In the genomic region with DNA sequence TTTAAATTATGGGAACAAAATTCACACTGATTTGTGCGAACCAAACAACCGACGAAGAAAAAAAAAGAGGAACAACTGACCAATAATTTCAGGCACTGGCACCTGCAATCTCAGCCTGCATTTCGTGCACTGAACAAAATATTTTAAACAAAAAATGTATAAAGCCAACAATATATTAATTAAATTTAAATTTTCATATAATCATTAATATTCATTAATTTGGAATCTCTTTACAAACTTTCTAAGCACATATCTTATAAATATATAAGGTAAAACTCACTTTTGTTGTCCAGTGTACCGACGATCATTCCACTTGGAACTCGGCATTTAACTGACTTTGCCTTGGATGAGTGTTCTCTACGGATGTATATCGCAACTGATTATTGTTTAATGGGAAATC, we compare ENCODE assay signal across 4 fruit fly cellular contexts.
A peak's percentile ranks its signal among the peaks of the same experiment; 100 is the strongest.
TF ChIP-seq lines count a peak whose summit lies in the region.

No protein-coding gene starts in this region.

- TF ChIP-seq CTCF in whole organism, embryonic (GFP tag; optimal IDR thresholded peaks at IDR 0.05; lab: Kevin White, UChicago) = no peak

TF ChIP-seq in whole organism, embryonic, 481 proteins besides CTCF, POLR2A, EP300 and RAD21 (continues in another document):
- no peak for TF ChIP-seq gcm (GFP tag; optimal IDR thresholded peaks at IDR 0.05; lab: Kevin White, UChicago)
- no peak for TF ChIP-seq CG17361 (GFP tag; IDR thresholded peaks at IDR 0.05; lab: Robert Waterston, UW)
- TF ChIP-seq mam (GFP tag; optimal IDR thresholded peaks at IDR 0.05; lab: Kevin White, UChicago) = no peak
- TF ChIP-seq wdn (GFP tag; IDR thresholded peaks at IDR 0.05; lab: Robert Waterston, UW) = no peak
- no peak for TF ChIP-seq Dp (GFP tag; optimal IDR thresholded peaks at IDR 0.05; lab: Kevin White, UChicago)
- TF ChIP-seq CG34422 (GFP tag; IDR thresholded peaks at IDR 0.05; lab: Robert Waterston, UW) = no peak
- no peak for TF ChIP-seq CG17186 (GFP tag; optimal IDR thresholded peaks at IDR 0.05; lab: Kevin White, UChicago)
- peak; percentile 38 for TF ChIP-seq zen (tag; optimal IDR thresholded peaks at IDR 0.05; lab: Kevin White, UChicago)
- no peak for TF ChIP-seq wek (GFP tag; optimal IDR thresholded peaks at IDR 0.05; lab: Kevin White, UChicago)
- TF ChIP-seq B-H1 (GFP tag; IDR thresholded peaks at IDR 0.05; lab: Robert Waterston, UW) = no peak
- no peak for TF ChIP-seq CG7963 (GFP tag; IDR thresholded peaks at IDR 0.05; lab: Robert Waterston, UW; ENCODE audit: partially characterized antibody)
- no peak for TF ChIP-seq oc (tag; optimal IDR thresholded peaks at IDR 0.05; lab: Kevin White, UChicago)
- no peak for TF ChIP-seq Lhr (GFP tag; optimal IDR thresholded peaks at IDR 0.05; lab: Kevin White, UChicago)
- no peak for TF ChIP-seq fu2 (GFP tag; optimal IDR thresholded peaks at IDR 0.05; lab: Kevin White, UChicago)
- no peak for TF ChIP-seq grau (tag; optimal IDR thresholded peaks at IDR 0.05; lab: Kevin White, UChicago)
- TF ChIP-seq ato (GFP tag; IDR thresholded peaks at IDR 0.05; lab: Robert Waterston, UW; ENCODE audit: partially characterized antibody) = no peak
- no peak for TF ChIP-seq CG12769 (tag; optimal IDR thresholded peaks at IDR 0.05; lab: Kevin White, UChicago)
- TF ChIP-seq dmrt11E (tag; optimal IDR thresholded peaks at IDR 0.05; lab: Kevin White, UChicago) = peak; percentile 53
- no peak for TF ChIP-seq Bteb2 (GFP tag; optimal IDR thresholded peaks at IDR 0.05; lab: Kevin White, UChicago)
- no peak for TF ChIP-seq Drgx (GFP tag; IDR thresholded peaks at IDR 0.05; lab: Robert Waterston, UW)
- TF ChIP-seq phol (tag; optimal IDR thresholded peaks at IDR 0.05; lab: Kevin White, UChicago) = peak; percentile 20
- peak; percentile 6 for TF ChIP-seq CG18262 (tag; optimal IDR thresholded peaks at IDR 0.05; lab: Kevin White, UChicago)
- no peak for TF ChIP-seq crp (GFP tag; optimal IDR thresholded peaks at IDR 0.05; lab: Kevin White, UChicago)

TF ChIP-seq in whole organism, prepupa, 60 proteins besides CTCF, POLR2A, EP300 and RAD21 (continues in another document):
- peak; percentile 45 for TF ChIP-seq OdsH (GFP tag; optimal IDR thresholded peaks at IDR 0.05; lab: Kevin White, UChicago)
- no peak for TF ChIP-seq CG6808 (GFP tag; optimal IDR thresholded peaks at IDR 0.05; lab: Kevin White, UChicago)
- TF ChIP-seq CG34406 (GFP tag; optimal IDR thresholded peaks at IDR 0.05; lab: Kevin White, UChicago) = no peak
- TF ChIP-seq cyc (GFP tag; optimal IDR thresholded peaks at IDR 0.05; lab: Kevin White, UChicago) = no peak
- peak; percentile 44 for TF ChIP-seq acj6 (GFP tag; optimal IDR thresholded peaks at IDR 0.05; lab: Kevin White, UChicago)
- TF ChIP-seq CG15336 (GFP tag; IDR thresholded peaks at IDR 0.05; lab: Robert Waterston, UW) = 0 out of 2 replicates have a peak, but pooled peaks have one; percentile 17
- peak; percentile 45 for TF ChIP-seq Eip78C (GFP tag; lab: Kevin White, UChicago)
- TF ChIP-seq achi (GFP tag; optimal IDR thresholded peaks at IDR 0.05; lab: Kevin White, UChicago) = peak; percentile 30
- TF ChIP-seq CG6163 (GFP tag; IDR thresholded peaks at IDR 0.05; lab: Robert Waterston, UW) = no peak
- TF ChIP-seq CG8632 (GFP tag; optimal IDR thresholded peaks at IDR 0.05; lab: Kevin White, UChicago) = peak; percentile 11
- TF ChIP-seq CG11762 (GFP tag; optimal IDR thresholded peaks at IDR 0.05; lab: Kevin White, UChicago; ENCODE audit: insufficient read depth) = no peak
- TF ChIP-seq Ets96B (tag; optimal IDR thresholded peaks at IDR 0.05; lab: Kevin White, UChicago) = peak; percentile 32
- no peak for TF ChIP-seq CG4318 (GFP tag; optimal IDR thresholded peaks at IDR 0.05; lab: Kevin White, UChicago)
- no peak for TF ChIP-seq dac (GFP tag; optimal IDR thresholded peaks at IDR 0.05; lab: Kevin White, UChicago)
- TF ChIP-seq esn (GFP tag; optimal IDR thresholded peaks at IDR 0.05; lab: Kevin White, UChicago) = peak; percentile 4
- TF ChIP-seq CG3919 (GFP tag; optimal IDR thresholded peaks at IDR 0.05; lab: Kevin White, UChicago) = peak; percentile 35
- peak; percentile 63 for TF ChIP-seq svp (GFP tag; lab: Kevin White, UChicago)
- no peak for TF ChIP-seq eg (GFP tag; IDR thresholded peaks at IDR 0.05; lab: Robert Waterston, UW)
- no peak for TF ChIP-seq Sox14 (GFP tag; optimal IDR thresholded peaks at IDR 0.05; lab: Kevin White, UChicago)
- no peak for TF ChIP-seq CG6792 (GFP tag; optimal IDR thresholded peaks at IDR 0.05; lab: Kevin White, UChicago)
- TF ChIP-seq CG31627 (GFP tag; optimal IDR thresholded peaks at IDR 0.05; lab: Kevin White, UChicago) = no peak
- TF ChIP-seq CG10669 (GFP tag; optimal IDR thresholded peaks at IDR 0.05; lab: Kevin White, UChicago) = peak; percentile 2
- no peak for TF ChIP-seq salr (GFP tag; optimal IDR thresholded peaks at IDR 0.05; lab: Kevin White, UChicago)

TF ChIP-seq in whole organism, pupa, 21 proteins besides CTCF, POLR2A, EP300 and RAD21:
- TF ChIP-seq CG15710 (tag; optimal IDR thresholded peaks at IDR 0.05; lab: Kevin White, UChicago) = peak; percentile 15
- TF ChIP-seq CG17806 (tag; optimal IDR thresholded peaks at IDR 0.05; lab: Kevin White, UChicago) = peak; percentile 33
- TF ChIP-seq CG34367 (tag; optimal IDR thresholded peaks at IDR 0.05; lab: Kevin White, UChicago) = no peak
- peak; percentile 19 for TF ChIP-seq CG14655 (GFP tag; optimal IDR thresholded peaks at IDR 0.05; lab: Kevin White, UChicago)
- no peak for TF ChIP-seq CG12605 (GFP tag; IDR thresholded peaks at IDR 0.05; lab: Robert Waterston, UW)
- TF ChIP-seq CG8301 (tag; optimal IDR thresholded peaks at IDR 0.05; lab: Kevin White, UChicago) = peak; percentile 11
- TF ChIP-seq CG8159 (tag; optimal IDR thresholded peaks at IDR 0.05; lab: Kevin White, UChicago) = peak; percentile 40
- peak; percentile 31 for TF ChIP-seq CG9948 (tag; optimal IDR thresholded peaks at IDR 0.05; lab: Kevin White, UChicago)

TF ChIP-seq in whole organism, wandering third instar larva, 38 proteins besides CTCF, POLR2A, EP300 and RAD21:
- TF ChIP-seq HLH106 (tag; optimal IDR thresholded peaks at IDR 0.05; lab: Kevin White, UChicago) = peak; percentile 16
- TF ChIP-seq Hr83 (GFP tag; optimal IDR thresholded peaks at IDR 0.05; lab: Kevin White, UChicago; ENCODE audit: poor library complexity, severe bottlenecking) = no peak
- no peak for TF ChIP-seq h (GFP tag; optimal IDR thresholded peaks at IDR 0.05; lab: Kevin White, UChicago)
- no peak for TF ChIP-seq fru (GFP tag; optimal IDR thresholded peaks at IDR 0.05; lab: Kevin White, UChicago)

Comparison
In these comparisons a context has a peak if more than half of its experiments do, and no peak if none do; other contexts are left out.
1. Of the 7 proteins assayed by ChIP-seq in both whole organism, embryonic and whole organism, prepupa: peak only in whole organism, embryonic: Blimp-1; only in whole organism, prepupa: none; in both: none; in neither: 6.